Worm (Caenorhabditis elegans): ENCODE data around the gene dpy-31.
A peak's percentile ranks its signal among the peaks of the same experiment; 100 is the strongest.

dpy-31 gene

ce11 chrIII:7234148-7234547, 32.1 kb downstream of the dpy-31 start, which contains the start of gene ndus-8 (continued):
- TF ChIP-seq B0035.1 (tag; optimal IDR thresholded peaks at IDR 0.05), result no peak
- TF ChIP-seq fkh-3 (tag; optimal IDR thresholded peaks at IDR 0.05), result no peak
- TF ChIP-seq nhr-27 (tag; optimal IDR thresholded peaks at IDR 0.05), result no peak
- TF ChIP-seq ets-4 (GFP tag; optimal IDR thresholded peaks at IDR 0.05), result no peak
- TF ChIP-seq ztf-18 (tag; optimal IDR thresholded peaks at IDR 0.05), result peak; percentile 93
- TF ChIP-seq lsl-1 (GFP tag; optimal IDR thresholded peaks at IDR 0.05), result peak; percentile 20
- TF ChIP-seq ztf-6 (GFP tag; IDR thresholded peaks at IDR 0.05), result no peak
- no peak for TF ChIP-seq cebp-1 (GFP tag; IDR thresholded peaks at IDR 0.05)
- TF ChIP-seq cebp-1 (tag; optimal IDR thresholded peaks at IDR 0.05), result peak; percentile 45
- no peak for TF ChIP-seq akir-1 (GFP tag; optimal IDR thresholded peaks at IDR 0.05)
- no peak for TF ChIP-seq F22D6.2 (tag; optimal IDR thresholded peaks at IDR 0.05)
- TF ChIP-seq attf-3 (GFP tag; conservative IDR thresholded peaks at IDR 0.05), result 0 out of 2 replicates have a peak, but pooled peaks have one; percentile 37
- no peak for TF ChIP-seq nhr-90 (tag; optimal IDR thresholded peaks at IDR 0.05)
- TF ChIP-seq madf-10 (tag; optimal IDR thresholded peaks at IDR 0.05), result no peak
- no peak for TF ChIP-seq rec-8 (tag; optimal IDR thresholded peaks at IDR 0.05)
- no peak for TF ChIP-seq K11D2.4 (GFP tag; IDR thresholded peaks at IDR 0.05)
- TF ChIP-seq rcor-1 (GFP tag; IDR thresholded peaks at IDR 0.05), result 0 out of 2 replicates have a peak, but pooled peaks have one; percentile 9
- TF ChIP-seq egrh-3 (GFP tag; IDR thresholded peaks at IDR 0.05), result no peak
- no peak for TF ChIP-seq sea-2 (GFP tag; IDR thresholded peaks at IDR 0.05)
- TF ChIP-seq F37B4.10 (GFP tag; IDR thresholded peaks at IDR 0.05), result no peak
- no peak for TF ChIP-seq atf-7 (tag; optimal IDR thresholded peaks at IDR 0.05)
- no peak for TF ChIP-seq rpc-1 (optimal IDR thresholded peaks at IDR 0.05)
- no peak for TF ChIP-seq rpc-1 (tag; optimal IDR thresholded peaks at IDR 0.05)
- no peak for TF ChIP-seq nhr-179 (tag; optimal IDR thresholded peaks at IDR 0.05)
- no peak for TF ChIP-seq gei-17 (GFP tag; optimal IDR thresholded peaks at IDR 0.05)
- no peak for TF ChIP-seq bed-2 (GFP tag; IDR thresholded peaks at IDR 0.05)
- peak; percentile 63 for TF ChIP-seq mcd-1 (GFP tag; IDR thresholded peaks at IDR 0.05)
- no peak for TF ChIP-seq F55B11.4 (tag; optimal IDR thresholded peaks at IDR 0.05; ENCODE audit: borderline replicate concordance, insufficient read depth)
- TF ChIP-seq unc-62 (GFP tag; optimal IDR thresholded peaks at IDR 0.05), result no peak
- no peak for TF ChIP-seq nhr-80 (tag; optimal IDR thresholded peaks at IDR 0.05)
- TF ChIP-seq B0019.2 (GFP tag; conservative IDR thresholded peaks at IDR 0.05), result no peak
- no peak for TF ChIP-seq him-1 (tag; optimal IDR thresholded peaks at IDR 0.05)
- no peak for TF ChIP-seq lir-1 (GFP tag; conservative IDR thresholded peaks at IDR 0.05)
- TF ChIP-seq unc-130 (GFP tag; optimal IDR thresholded peaks at IDR 0.05), result no peak
- no peak for TF ChIP-seq mxl-1 (tag; optimal IDR thresholded peaks at IDR 0.05)
- TF ChIP-seq let-526 (GFP tag; IDR thresholded peaks at IDR 0.05), result no peak
- TF ChIP-seq Y56A3A.18 (GFP tag; IDR thresholded peaks at IDR 0.05), result no peak
- no peak for TF ChIP-seq pbrm-1 (GFP tag; IDR thresholded peaks at IDR 0.05)
- TF ChIP-seq xnd-1 (tag; optimal IDR thresholded peaks at IDR 0.05), result no peak
- no peak for TF ChIP-seq mes-4 (tag; optimal IDR thresholded peaks at IDR 0.05)
- TF ChIP-seq egl-18 (GFP tag; IDR thresholded peaks at IDR 0.05), result no peak
- TF ChIP-seq efl-1 (GFP tag; optimal IDR thresholded peaks at IDR 0.05), result no peak
- TF ChIP-seq T07F8.4 (tag; optimal IDR thresholded peaks at IDR 0.05), result no peak
- peak; percentile 52 for TF ChIP-seq F33H1.4 (GFP tag; IDR thresholded peaks at IDR 0.05)
- TF ChIP-seq F52B5.7 (tag; optimal IDR thresholded peaks at IDR 0.05), result no peak
- no peak for TF ChIP-seq nfyb-1 (GFP tag; IDR thresholded peaks at IDR 0.05)
- no peak for TF ChIP-seq ztf-26 (tag; optimal IDR thresholded peaks at IDR 0.05)
- peak; percentile 59 for TF ChIP-seq lin-54 (GFP tag; optimal IDR thresholded peaks at IDR 0.05)
- TF ChIP-seq sptf-2 (GFP tag; optimal IDR thresholded peaks at IDR 0.05), result no peak
- peak; percentile 45 for TF ChIP-seq pha-4 (tag; optimal IDR thresholded peaks at IDR 0.05)
- TF ChIP-seq lin-35 (GFP tag; optimal IDR thresholded peaks at IDR 0.05), result peak in 1 of 3 experiments; percentile 66
